Worm (Caenorhabditis elegans): ENCODE data around the gene C02G6.2.
A peak's percentile ranks its signal among the peaks of the same experiment; 100 is the strongest.

C02G6.2 gene

ce11 chrV:5826592-5826991 lies 45.3 kb upstream of the C02G6.2 start, which contains the start of gene let-418:
Gene let-418, plus strand, starts transcription at chrV:5826833.
- TF ChIP-seq R02D3.7 (tag; optimal IDR thresholded peaks at IDR 0.05) (no peak), sma-3 (GFP tag; optimal IDR thresholded peaks at IDR 0.05) (no peak), gmeb-1 (tag; optimal IDR thresholded peaks at IDR 0.05) (no peak), lsy-2 (tag; optimal IDR thresholded peaks at IDR 0.05) (no peak), ceh-82 (tag; optimal IDR thresholded peaks at IDR 0.05) (no peak), unc-55 (GFP tag; optimal IDR thresholded peaks at IDR 0.05) (no peak), C34F6.9 (tag; optimal IDR thresholded peaks at IDR 0.05) (no peak), peb-1 (tag; optimal IDR thresholded peaks at IDR 0.05) (no peak), lin-13 (GFP tag; optimal IDR thresholded peaks at IDR 0.05) (no peak), nhr-21 (tag; optimal IDR thresholded peaks at IDR 0.05) (no peak), lin-11 (tag; optimal IDR thresholded peaks at IDR 0.05) (no peak), unc-62 (GFP tag; optimal IDR thresholded peaks at IDR 0.05) (no peak), alr-1 (tag; optimal IDR thresholded peaks at IDR 0.05) (no peak), lin-39 (tag; optimal IDR thresholded peaks at IDR 0.05) (no peak), elt-3 (tag; optimal IDR thresholded peaks at IDR 0.05) (no peak), unc-39 (tag; optimal IDR thresholded peaks at IDR 0.05) (no peak), ztf-1 (GFP tag; conservative IDR thresholded peaks at IDR 0.05) (no peak), sem-4 (tag; optimal IDR thresholded peaks at IDR 0.05) (no peak)

- no peak for TF ChIP-seq ama-1 (optimal IDR thresholded peaks at IDR 0.05)
These were observed 40.6 kb upstream of the C02G6.2 start for ce11 chrV:5831253-5831652.

- TF ChIP-seq ZK546.5 (tag; optimal IDR thresholded peaks at IDR 0.05): no peak
- TF ChIP-seq C34F6.9 (tag; optimal IDR thresholded peaks at IDR 0.05): no peak
- no peak for TF ChIP-seq nhr-11 (tag; optimal IDR thresholded peaks at IDR 0.05)
- TF ChIP-seq sma-9 (GFP tag; optimal IDR thresholded peaks at IDR 0.05): peak; percentile 85
- no peak for TF ChIP-seq sma-9 (tag; optimal IDR thresholded peaks at IDR 0.05)
- TF ChIP-seq R02D3.7 (tag; optimal IDR thresholded peaks at IDR 0.05): no peak
- TF ChIP-seq snpc-4 (tag; optimal IDR thresholded peaks at IDR 0.05): no peak
- TF ChIP-seq lin-13 (GFP tag; optimal IDR thresholded peaks at IDR 0.05): no peak
- TF ChIP-seq skn-1 (tag; optimal IDR thresholded peaks at IDR 0.05): no peak
- TF ChIP-seq mdl-1 (tag; optimal IDR thresholded peaks at IDR 0.05): no peak
- TF ChIP-seq unc-62 (GFP tag; optimal IDR thresholded peaks at IDR 0.05): no peak
- TF ChIP-seq dmd-4 (tag; optimal IDR thresholded peaks at IDR 0.05): no peak
- no peak for TF ChIP-seq nhr-12 (tag; optimal IDR thresholded peaks at IDR 0.05)
- TF ChIP-seq nhr-23 (tag; optimal IDR thresholded peaks at IDR 0.05): no peak
- TF ChIP-seq alr-1 (tag; optimal IDR thresholded peaks at IDR 0.05): no peak
- no peak for TF ChIP-seq elt-3 (tag; optimal IDR thresholded peaks at IDR 0.05)
- TF ChIP-seq Y55F3AM.14 (GFP tag; optimal IDR thresholded peaks at IDR 0.05): peak; percentile 55
- no peak for TF ChIP-seq F13H6.1 (tag; optimal IDR thresholded peaks at IDR 0.05)
- no peak for TF ChIP-seq mbf-1 (tag; optimal IDR thresholded peaks at IDR 0.05)
- peak; percentile 12 for TF ChIP-seq fos-1 (tag; optimal IDR thresholded peaks at IDR 0.05)
- TF ChIP-seq nhr-6 (tag; optimal IDR thresholded peaks at IDR 0.05): no peak
- TF ChIP-seq nhr-129 (tag; optimal IDR thresholded peaks at IDR 0.05): peak; percentile 33
- TF ChIP-seq ceh-82 (tag; optimal IDR thresholded peaks at IDR 0.05): no peak
- TF ChIP-seq nhr-21 (tag; optimal IDR thresholded peaks at IDR 0.05): peak; percentile 94
- TF ChIP-seq ztf-11 (tag; optimal IDR thresholded peaks at IDR 0.05): no peak
- no peak for TF ChIP-seq ztf-4 (tag; optimal IDR thresholded peaks at IDR 0.05)
- TF ChIP-seq zag-1 (tag; optimal IDR thresholded peaks at IDR 0.05): no peak
- no peak for TF ChIP-seq lsy-2 (tag; optimal IDR thresholded peaks at IDR 0.05)
- TF ChIP-seq unc-39 (tag; optimal IDR thresholded peaks at IDR 0.05): no peak
- peak; percentile 23 for TF ChIP-seq crh-2 (tag; optimal IDR thresholded peaks at IDR 0.05)
- no peak for TF ChIP-seq lin-39 (tag; optimal IDR thresholded peaks at IDR 0.05)
- TF ChIP-seq elt-1 (tag; optimal IDR thresholded peaks at IDR 0.05): no peak
- no peak for TF ChIP-seq nhr-10 (tag; optimal IDR thresholded peaks at IDR 0.05)
- no peak for TF ChIP-seq nhr-237 (tag; optimal IDR thresholded peaks at IDR 0.05)
- no peak for TF ChIP-seq peb-1 (tag; optimal IDR thresholded peaks at IDR 0.05)
- TF ChIP-seq sem-4 (tag; optimal IDR thresholded peaks at IDR 0.05): peak; percentile 8
- TF ChIP-seq ztf-1 (GFP tag; conservative IDR thresholded peaks at IDR 0.05): no peak
- TF ChIP-seq egl-27 (tag; optimal IDR thresholded peaks at IDR 0.05): peak; percentile 50
- peak; percentile 47 for TF ChIP-seq mab-5 (tag; optimal IDR thresholded peaks at IDR 0.05)
- TF ChIP-seq lin-11 (tag; optimal IDR thresholded peaks at IDR 0.05): no peak
- no peak for TF ChIP-seq nhr-77 (tag; optimal IDR thresholded peaks at IDR 0.05)
- TF ChIP-seq ceh-16 (tag; optimal IDR thresholded peaks at IDR 0.05): no peak
- TF ChIP-seq ama-1 (optimal IDR thresholded peaks at IDR 0.05): no peak
- peak; percentile 93 for TF ChIP-seq nhr-25 (tag; optimal IDR thresholded peaks at IDR 0.05)
- no peak for TF ChIP-seq aly-2 (tag; optimal IDR thresholded peaks at IDR 0.05)
- TF ChIP-seq sma-3 (GFP tag; optimal IDR thresholded peaks at IDR 0.05): peak; percentile 89
- peak; percentile 70 for TF ChIP-seq blmp-1 (tag; optimal IDR thresholded peaks at IDR 0.05; ENCODE audit: insufficient read depth)
- TF ChIP-seq unc-55 (GFP tag; optimal IDR thresholded peaks at IDR 0.05): no peak
- TF ChIP-seq gmeb-1 (tag; optimal IDR thresholded peaks at IDR 0.05): no peak
These were observed 39.1 kb upstream of the C02G6.2 start for ce11 chrV:5832799-5833198.

All from whole organism, L2 larva.